Fruit fly (Drosophila melanogaster) S2 (cell line): ENCODE data around the gene larp.

Experiments
- CG8478 ChIP-seq: fragments of >200 bp; optimal IDR thresholded peaks from 2 replicates; lab custom pipeline; 2018
- CTCF ChIP-seq, 2 experiments: fragments of >200 bp; optimal IDR thresholded peaks; 2 replicates each; lab custom pipeline; 2018

larp gene

dm6 chr3R:28292498-28292897, 43.7 kb downstream of the larp start, which contains the start of gene Mst98Cb:
Gene Mst98Cb (plus strand): TSS chr3R:28292798.
- no peak for TF ChIP-seq CG8478 (lab: Kevin White, UChicago)
- TF ChIP-seq CTCF (optimal IDR thresholded peaks at IDR 0.05; lab: Kevin White, UChicago), result no peak

dm6 chr3R:28291038-28291437, 45.2 kb downstream of the larp start, which contains the start of gene Mst98Ca:
Gene Mst98Ca (plus strand): TSS chr3R:28291338.
- TF ChIP-seq CG8478 (lab: Kevin White, UChicago) (no peak), CTCF (optimal IDR thresholded peaks at IDR 0.05; lab: Kevin White, UChicago) (no peak)

dm6 chr3R:28283419-28283818, 52.8 kb downstream of the larp start, which contains the start of gene CG34437:
Gene CG34437 (plus strand): TSS chr3R:28283719.
- TF ChIP-seq CG8478 (lab: Kevin White, UChicago) (no peak), CTCF (optimal IDR thresholded peaks at IDR 0.05; lab: Kevin White, UChicago) (no peak)

DNA sequence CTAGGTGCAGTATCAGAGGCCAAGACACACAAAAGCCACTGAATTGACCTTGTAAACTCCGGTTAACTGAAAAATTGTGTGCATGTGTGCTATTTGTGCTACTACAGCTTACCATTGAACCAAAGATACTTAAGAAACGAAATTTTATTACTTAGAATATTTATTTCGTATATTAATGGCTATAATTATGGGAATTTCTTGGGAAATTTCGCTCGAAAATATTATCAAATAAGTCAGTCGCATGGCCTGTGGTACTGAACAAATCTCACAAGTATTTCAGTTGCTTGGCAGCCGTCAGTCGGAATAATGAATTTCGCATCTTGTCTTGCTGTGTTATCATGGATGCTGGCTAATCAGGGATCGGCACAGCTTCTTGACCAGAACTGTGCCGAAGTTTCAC, 54.0 kb downstream of the larp start, which contains the start of gene CG34436:
TSS of gene CG34436 (plus strand) at position 301 of the 400 bp plus-strand sequence.
- TF ChIP-seq CG8478 (lab: Kevin White, UChicago) (no peak), CTCF (optimal IDR thresholded peaks at IDR 0.05; lab: Kevin White, UChicago) (no peak)
